Fruit fly (Drosophila melanogaster): ENCODE data around the gene CG16965.

CG16965 gene

DNA sequence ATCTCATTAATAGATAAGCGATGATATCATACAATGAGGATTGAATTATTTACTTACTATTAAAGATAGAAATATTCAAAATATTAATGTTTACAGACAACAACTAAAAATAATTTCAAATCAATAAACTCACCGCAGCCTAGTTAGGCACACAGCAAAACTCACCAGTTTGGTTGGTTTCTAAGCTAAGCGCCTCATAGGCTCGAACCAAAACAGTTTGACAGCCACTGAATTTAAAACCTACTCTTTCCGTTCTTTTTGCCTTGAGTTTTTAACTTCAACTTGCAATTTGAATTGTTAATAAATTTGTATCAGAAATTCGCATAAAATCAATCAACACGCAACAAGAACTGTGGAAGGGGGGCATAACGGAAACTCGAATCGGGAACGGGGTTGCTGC lies 32.9 kb upstream of the CG16965 start:
- no peak for TF ChIP-seq pan (optimal IDR thresholded peaks at IDR 0.05)
- TF ChIP-seq Myc (optimal IDR thresholded peaks at IDR 0.05), result peak; percentile 70

DNA sequence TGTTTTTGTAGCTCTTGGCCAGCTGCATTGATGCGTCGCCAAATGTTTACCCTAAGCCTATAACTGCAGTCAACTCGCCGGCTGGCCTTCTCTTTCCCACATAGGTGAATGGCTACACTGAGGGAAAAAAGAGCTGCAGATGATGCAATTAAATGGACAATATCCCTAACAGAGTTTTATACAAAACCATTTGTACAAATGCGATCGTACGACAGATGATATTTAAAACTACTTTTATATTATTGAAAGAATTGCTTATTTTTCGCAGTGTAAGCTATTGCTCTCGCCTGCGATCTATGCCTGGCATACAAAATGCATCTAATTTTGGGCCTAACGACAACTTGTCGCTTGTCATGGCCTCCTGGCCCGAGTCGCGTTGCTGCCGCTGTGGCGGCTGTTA lies 31.5 kb upstream of the CG16965 start:
- no peak for TF ChIP-seq sage (GFP tag; optimal IDR thresholded peaks at IDR 0.05)
- TF ChIP-seq foxo (GFP tag; optimal IDR thresholded peaks at IDR 0.05), result peak in 1 of 2 experiments; percentile 37
- TF ChIP-seq HLH106 (tag; optimal IDR thresholded peaks at IDR 0.05), result peak; percentile 12
- TF ChIP-seq tai (GFP tag; optimal IDR thresholded peaks at IDR 0.05), result no peak
- peak; percentile 29 for TF ChIP-seq ey (GFP tag; optimal IDR thresholded peaks at IDR 0.05)
- TF ChIP-seq Dfd (GFP tag; optimal IDR thresholded peaks at IDR 0.05), result no peak
- TF ChIP-seq rgr (GFP tag; optimal IDR thresholded peaks at IDR 0.05), result peak; percentile 42
- peak; percentile 10 for TF ChIP-seq dmrt93B (GFP tag; optimal IDR thresholded peaks at IDR 0.05)

DNA sequence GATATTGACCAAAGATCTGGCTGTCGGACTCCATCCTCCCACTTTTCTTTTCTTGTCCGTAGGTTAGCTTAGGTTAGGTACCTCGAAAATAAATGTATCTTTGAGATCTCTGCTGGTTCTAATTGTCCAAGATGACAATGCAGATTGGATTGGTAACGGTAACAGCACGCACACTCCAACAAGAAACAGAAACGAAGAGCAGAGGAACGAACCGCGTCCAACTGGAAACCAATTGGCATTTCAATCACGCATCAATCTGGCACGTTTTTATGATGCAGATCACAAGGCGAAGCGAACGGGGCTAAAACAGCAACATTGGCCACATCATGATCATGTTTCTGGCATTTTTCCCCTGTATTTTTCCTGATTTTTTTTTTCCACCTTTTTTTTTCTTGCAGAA lies 25.6 kb upstream of the CG16965 start:
- TF ChIP-seq OdsH (GFP tag; optimal IDR thresholded peaks at IDR 0.05) (no peak), dsf (GFP tag; optimal IDR thresholded peaks at IDR 0.05; ENCODE audit: borderline replicate concordance) (no peak), GATAd (GFP tag; optimal IDR thresholded peaks at IDR 0.05) (no peak), woc (GFP tag; optimal IDR thresholded peaks at IDR 0.05) (no peak), jim (GFP tag; optimal IDR thresholded peaks at IDR 0.05) (no peak), Hnf4 (GFP tag; optimal IDR thresholded peaks at IDR 0.05) (no peak), Mio (GFP tag; optimal IDR thresholded peaks at IDR 0.05) (no peak), tai (GFP tag; optimal IDR thresholded peaks at IDR 0.05) (no peak), Myc (optimal IDR thresholded peaks at IDR 0.05) (no peak), Abd-B (GFP tag; optimal IDR thresholded peaks at IDR 0.05) (no peak), CG32264 (GFP tag; optimal IDR thresholded peaks at IDR 0.05) (no peak), usp (GFP tag; optimal IDR thresholded peaks at IDR 0.05) (no peak), dmrt93B (GFP tag; optimal IDR thresholded peaks at IDR 0.05) (no peak), fru (GFP tag; optimal IDR thresholded peaks at IDR 0.05) (no peak), Dfd (GFP tag; optimal IDR thresholded peaks at IDR 0.05) (no peak), HLH106 (tag; optimal IDR thresholded peaks at IDR 0.05) (no peak), Sp1 (GFP tag; optimal IDR thresholded peaks at IDR 0.05) (no peak), sage (GFP tag; optimal IDR thresholded peaks at IDR 0.05) (no peak)

DNA sequence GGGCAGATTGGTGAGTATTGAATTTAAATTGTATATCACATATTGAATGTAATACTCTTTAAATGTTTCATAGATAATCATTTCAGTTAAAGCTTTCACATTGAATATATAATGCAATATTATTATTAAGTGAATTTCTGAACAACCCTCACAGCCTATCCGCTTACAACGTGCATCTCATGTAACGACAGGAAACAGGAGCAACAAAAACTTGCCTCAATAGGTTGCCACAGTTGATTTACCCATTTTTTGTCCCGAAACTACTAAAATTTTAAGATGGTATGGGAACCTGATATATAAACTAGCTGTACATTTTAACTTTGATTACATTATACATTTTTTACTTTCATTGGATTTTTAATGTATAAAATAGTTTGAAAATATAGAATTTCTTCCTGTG lies 22.7 kb upstream of the CG16965 start:
- no peak for TF ChIP-seq sage (GFP tag; optimal IDR thresholded peaks at IDR 0.05)
- TF ChIP-seq Dif (GFP tag; optimal IDR thresholded peaks at IDR 0.05; ENCODE audit: partially characterized antibody), result no peak
- TF ChIP-seq lola (GFP tag; optimal IDR thresholded peaks at IDR 0.05), result no peak
- TF ChIP-seq h (GFP tag; optimal IDR thresholded peaks at IDR 0.05), result no peak
- TF ChIP-seq dmrt93B (GFP tag; optimal IDR thresholded peaks at IDR 0.05), result no peak
- no peak for TF ChIP-seq dsf (GFP tag; optimal IDR thresholded peaks at IDR 0.05; ENCODE audit: borderline replicate concordance)
- TF ChIP-seq Hr78 (GFP tag; optimal IDR thresholded peaks at IDR 0.05), result no peak
- no peak for TF ChIP-seq Sp1 (GFP tag; optimal IDR thresholded peaks at IDR 0.05)
- no peak for TF ChIP-seq HLH106 (tag; optimal IDR thresholded peaks at IDR 0.05)
- TF ChIP-seq CG9705 (GFP tag; optimal IDR thresholded peaks at IDR 0.05), result no peak
- no peak for TF ChIP-seq GATAd (GFP tag; optimal IDR thresholded peaks at IDR 0.05)
- TF ChIP-seq Hr83 (GFP tag; optimal IDR thresholded peaks at IDR 0.05; ENCODE audit: poor library complexity, severe bottlenecking), result no peak

DNA sequence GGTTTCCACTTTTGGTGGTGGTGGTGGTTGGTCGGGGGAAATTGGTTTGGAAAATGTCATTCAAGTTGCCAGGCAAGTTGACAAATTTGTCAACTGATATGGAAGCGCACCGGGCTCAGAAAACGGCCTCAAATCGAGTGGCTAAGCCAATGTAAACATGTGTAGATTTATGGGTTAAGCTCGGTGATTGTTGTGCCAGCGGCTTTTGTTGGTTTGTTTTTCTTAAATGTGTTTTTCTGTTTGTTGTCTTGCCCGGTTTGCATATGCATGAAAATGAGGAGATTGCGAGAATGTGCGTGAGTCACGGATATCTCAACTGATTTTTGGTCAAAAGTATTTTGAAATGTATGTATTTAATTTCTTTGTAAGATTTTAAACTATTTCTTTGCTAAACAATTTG lies 20.5 kb upstream of the CG16965 start:
- TF ChIP-seq CrebA (GFP tag; optimal IDR thresholded peaks at IDR 0.05; ENCODE audit: borderline replicate concordance), result no peak
- no peak for TF ChIP-seq foxo (GFP tag; optimal IDR thresholded peaks at IDR 0.05)
- no peak for TF ChIP-seq fru (GFP tag; optimal IDR thresholded peaks at IDR 0.05)
- TF ChIP-seq dmrt93B (GFP tag; optimal IDR thresholded peaks at IDR 0.05), result no peak
- TF ChIP-seq sv (GFP tag; optimal IDR thresholded peaks at IDR 0.05), result no peak
- TF ChIP-seq lola (GFP tag; optimal IDR thresholded peaks at IDR 0.05), result no peak
- TF ChIP-seq pan (optimal IDR thresholded peaks at IDR 0.05), result no peak
- TF ChIP-seq Hr78 (GFP tag; optimal IDR thresholded peaks at IDR 0.05), result no peak
- TF ChIP-seq CG32264 (GFP tag; optimal IDR thresholded peaks at IDR 0.05), result no peak
- no peak for TF ChIP-seq Vsx2 (GFP tag; optimal IDR thresholded peaks at IDR 0.05; ENCODE audit: partially characterized antibody)
- TF ChIP-seq Abd-B (GFP tag; optimal IDR thresholded peaks at IDR 0.05), result no peak
- no peak for TF ChIP-seq brk (GFP tag; optimal IDR thresholded peaks at IDR 0.05)
- no peak for TF ChIP-seq Mio (GFP tag; optimal IDR thresholded peaks at IDR 0.05)
- TF ChIP-seq N (GFP tag; optimal IDR thresholded peaks at IDR 0.05), result no peak
- no peak for TF ChIP-seq CG9705 (GFP tag; optimal IDR thresholded peaks at IDR 0.05)
- no peak for TF ChIP-seq woc (GFP tag; optimal IDR thresholded peaks at IDR 0.05)
- TF ChIP-seq GATAd (GFP tag; optimal IDR thresholded peaks at IDR 0.05), result no peak
- no peak for TF ChIP-seq Hr83 (GFP tag; optimal IDR thresholded peaks at IDR 0.05; ENCODE audit: poor library complexity, severe bottlenecking)
- no peak for TF ChIP-seq Dif (GFP tag; optimal IDR thresholded peaks at IDR 0.05; ENCODE audit: partially characterized antibody)
